Worm (Caenorhabditis elegans): ENCODE results near the gene F40G12.6.

Gene F40G12.6

ce11 chrV:14256813-14257212 is 16.1 kb downstream of the F40G12.6 start, which contains the start of gene sre-8:
Gene sre-8, plus strand, starts transcription at chrV:14257113.
- TF ChIP-seq tlp-1 (tag; optimal IDR thresholded peaks at IDR 0.05) (no peak), unc-98 (GFP tag; IDR thresholded peaks at IDR 0.05) (no peak), egl-27 (tag; optimal IDR thresholded peaks at IDR 0.05) (no peak), snu-23 (GFP tag; optimal IDR thresholded peaks at IDR 0.05) (no peak), C16A3.4 (tag; optimal IDR thresholded peaks at IDR 0.05) (no peak), pag-3 (tag; optimal IDR thresholded peaks at IDR 0.05; ENCODE audit: borderline replicate concordance, insufficient read depth) (no peak), vab-15 (tag; optimal IDR thresholded peaks at IDR 0.05) (no peak), nhr-71 (tag; optimal IDR thresholded peaks at IDR 0.05) (no peak)

ce11 chrV:14254221-14254620 is 18.7 kb downstream of the F40G12.6 start, which contains the start of gene K02E11.7:
Gene K02E11.7, minus strand, starts transcription at chrV:14254321.
- no peak for TF ChIP-seq hlh-4 (tag; optimal IDR thresholded peaks at IDR 0.05)
- no peak for TF ChIP-seq nhr-12 (tag; optimal IDR thresholded peaks at IDR 0.05)
- peak; percentile 0 for TF ChIP-seq pax-3 (tag; optimal IDR thresholded peaks at IDR 0.05)

ce11 chrV:14252025-14252424 is 20.9 kb downstream of the F40G12.6 start, which contains the start of gene K02E11.5:
Gene K02E11.5, plus strand, starts transcription at chrV:14252325.
- no peak for TF ChIP-seq nhr-77 (tag; optimal IDR thresholded peaks at IDR 0.05)
- TF ChIP-seq zag-1 (tag; optimal IDR thresholded peaks at IDR 0.05): no peak
- no peak for TF ChIP-seq pag-3 (tag; optimal IDR thresholded peaks at IDR 0.05; ENCODE audit: borderline replicate concordance, insufficient read depth)
- no peak for TF ChIP-seq tbx-2 (tag; optimal IDR thresholded peaks at IDR 0.05)
- TF ChIP-seq hlh-4 (tag; optimal IDR thresholded peaks at IDR 0.05): no peak
- no peak for TF ChIP-seq ceh-63 (GFP tag; optimal IDR thresholded peaks at IDR 0.05)
- no peak for TF ChIP-seq aly-2 (tag; optimal IDR thresholded peaks at IDR 0.05)
- TF ChIP-seq efl-3 (GFP tag; optimal IDR thresholded peaks at IDR 0.05): no peak
- no peak for TF ChIP-seq snpc-4 (tag; optimal IDR thresholded peaks at IDR 0.05)

- TF ChIP-seq efl-3 (GFP tag; optimal IDR thresholded peaks at IDR 0.05) (no peak), ztf-4 (tag; optimal IDR thresholded peaks at IDR 0.05) (no peak), unc-30 (tag; optimal IDR thresholded peaks at IDR 0.05) (no peak), zag-1 (tag; optimal IDR thresholded peaks at IDR 0.05) (no peak), elt-3 (tag; optimal IDR thresholded peaks at IDR 0.05) (no peak), unc-98 (GFP tag; IDR thresholded peaks at IDR 0.05) (no peak), fos-1 (tag; optimal IDR thresholded peaks at IDR 0.05) (no peak)
These were observed 24.3 kb downstream of the F40G12.6 start, which contains the start of gene K02E11.6 for ce11 chrV:14248654-14249053. Gene K02E11.6, plus strand, starts transcription at chrV:14248802.

- TF ChIP-seq skn-1 (tag; optimal IDR thresholded peaks at IDR 0.05): no peak
These were observed 24.9 kb downstream of the F40G12.6 start, which contains the start of gene K02E11.4 for ce11 chrV:14248025-14248424. Gene K02E11.4, minus strand, starts transcription at chrV:14248125.

ce11 chrV:14246761-14247160 is 26.2 kb downstream of the F40G12.6 start, which contains the start of gene K02E11.3:
Gene K02E11.3, minus strand, starts transcription at chrV:14246861.
- TF ChIP-seq sox-4 (tag; optimal IDR thresholded peaks at IDR 0.05) (no peak), unc-86 (tag; optimal IDR thresholded peaks at IDR 0.05) (no peak), ces-1 (GFP tag; optimal IDR thresholded peaks at IDR 0.05) (no peak), mep-1 (tag; optimal IDR thresholded peaks at IDR 0.05) (no peak), nhr-71 (tag; optimal IDR thresholded peaks at IDR 0.05) (no peak), efl-1 (optimal IDR thresholded peaks at IDR 0.05) (no peak), efl-1 (GFP tag; optimal IDR thresholded peaks at IDR 0.05 in 1 of 2) (peak in 1 of 2 experiments; percentile 31), fkh-4 (tag; optimal IDR thresholded peaks at IDR 0.05; ENCODE audit: borderline replicate concordance) (no peak), lir-3 (tag; optimal IDR thresholded peaks at IDR 0.05; ENCODE audit: poor library complexity) (no peak)

ce11 chrV:14243904-14244303 is 29.0 kb downstream of the F40G12.6 start, which contains the start of gene sre-7:
Gene sre-7, plus strand, starts transcription at chrV:14244204.
- TF ChIP-seq lsy-2 (tag; optimal IDR thresholded peaks at IDR 0.05): no peak

Measured in whole organism, L1 larva.